Fruit fly (Drosophila melanogaster) whole organism, embryonic: ENCODE data around the gene ATPsynG.

Source experiments
- ATbp ChIP-seq: fragments of 200-800 bp; sonication (Bioruptor generic); optimal IDR thresholded peaks from 2 replicates; lab custom pipeline; 2017; ENCODE audit warnings: missing biosample characterization, mild to moderate bottlenecking, missing genetic modification characterization, missing genetic modification reagents
- CG10654 ChIP-seq: fragments of 200-800 bp; sonication (Bioruptor generic); optimal IDR thresholded peaks from 2 replicates; lab custom pipeline; 2016; ENCODE audit warnings: missing biosample characterization, missing genetic modification characterization
- CG11695 ChIP-seq: fragments of 200-800 bp; sonication (Bioruptor generic); IDR thresholded peaks from 3 replicates; pipeline ENCODE4 v1.3.6; 2022; ENCODE audit warnings: missing biosample characterization, missing genetic modification characterization
- CG11696 ChIP-seq: fragments of 200-800 bp; sonication (Bioruptor generic); IDR thresholded peaks from 2 replicates; pipeline ENCODE4 v1.3.6; 2022; ENCODE audit warnings: missing biosample characterization, missing genetic modification characterization
- CG11723 ChIP-seq: fragments of 200-800 bp; sonication (Bioruptor generic); optimal IDR thresholded peaks from 2 replicates; lab custom pipeline; 2017; ENCODE audit warnings: missing biosample characterization, mild to moderate bottlenecking, missing genetic modification characterization
- CG1233 ChIP-seq: fragments of 200-800 bp; sonication (Bioruptor generic); optimal IDR thresholded peaks from 4 replicates; lab custom pipeline; 2018; ENCODE audit warnings: missing biosample characterization, mild to moderate bottlenecking, missing genetic modification characterization
- CG13123 ChIP-seq: fragments of 200-800 bp; sonication (Bioruptor generic); optimal IDR thresholded peaks from 2 replicates; lab custom pipeline; 2016; ENCODE audit warnings: missing biosample characterization, missing genetic modification characterization
- CG13624 ChIP-seq: fragments of 200-800 bp; sonication (Bioruptor generic); optimal IDR thresholded peaks from 2 replicates; lab custom pipeline; 2016; ENCODE audit warnings: missing biosample characterization, missing genetic modification characterization
- CG14050 ChIP-seq: fragments of 200-800 bp; sonication (Bioruptor generic); IDR thresholded peaks from 3 replicates; pipeline ENCODE4 v1.3.6; 2022; ENCODE audit warnings: missing biosample characterization, missing genetic modification characterization
- CG17385 ChIP-seq: fragments of 200-800 bp; sonication (Bioruptor generic); optimal IDR thresholded peaks from 3 replicates; lab custom pipeline; 2018; ENCODE audit warnings: missing biosample characterization, mild to moderate bottlenecking, missing genetic modification characterization
- CG17912 ChIP-seq: fragments of 200-800 bp; sonication (Bioruptor generic); optimal IDR thresholded peaks from 2 replicates; lab custom pipeline; 2018; ENCODE audit warnings: missing biosample characterization, mild to moderate bottlenecking, missing genetic modification characterization
- CG1832 ChIP-seq: fragments of 200-800 bp; sonication (Bioruptor generic); optimal IDR thresholded peaks from 2 replicates; lab custom pipeline; 2017; ENCODE audit warnings: missing biosample characterization, mild to moderate bottlenecking, missing genetic modification characterization, inconsistent platforms
- CG2202 ChIP-seq: fragments of 200-800 bp; sonication (Bioruptor generic); optimal IDR thresholded peaks from 2 replicates; lab custom pipeline; 2018; ENCODE audit warnings: missing biosample characterization, mild to moderate bottlenecking, missing genetic modification characterization
- CG2889 ChIP-seq: fragments of 200-800 bp; sonication (Bioruptor generic); IDR thresholded peaks from 3 replicates; pipeline ENCODE4 v1.3.6; 2022; ENCODE audit warnings: missing biosample characterization, missing genetic modification characterization
- CG30431 ChIP-seq: fragments of 200-800 bp; sonication (Bioruptor generic); optimal IDR thresholded peaks from 2 replicates; lab custom pipeline; 2017; ENCODE audit warnings: missing biosample characterization, missing genetic modification characterization
- CG31224 ChIP-seq: fragments of 200-800 bp; sonication (Bioruptor generic); IDR thresholded peaks from 2 replicates; pipeline ENCODE4 v1.3.6; 2022; ENCODE audit warnings: missing biosample characterization, missing genetic modification characterization
- CG3847 ChIP-seq: fragments of 200-800 bp; sonication (Bioruptor generic); IDR thresholded peaks from 2 replicates; pipeline ENCODE4 v1.3.6; 2022; ENCODE audit warnings: missing biosample characterization, missing genetic modification characterization
- CG5953 ChIP-seq: fragments of 200-800 bp; sonication (Bioruptor generic); IDR thresholded peaks from 2 replicates; pipeline ENCODE4 v1.3.6; 2022; ENCODE audit warnings: missing biosample characterization, missing genetic modification characterization
- CG6654 ChIP-seq: fragments of 200-800 bp; sonication (Bioruptor generic); optimal IDR thresholded peaks from 2 replicates; lab custom pipeline; 2017; ENCODE audit warnings: missing biosample characterization, mild to moderate bottlenecking, missing genetic modification characterization
- CG6791 ChIP-seq: fragments of 200-800 bp; sonication (Bioruptor generic); IDR thresholded peaks from 3 replicates; pipeline ENCODE4 v1.3.6; 2022; ENCODE audit warnings: missing biosample characterization, missing genetic modification characterization; ENCODE audit not compliant: partially characterized antibody
- CG7372 ChIP-seq: fragments of 200-800 bp; sonication (Bioruptor generic); IDR thresholded peaks from 2 replicates; pipeline ENCODE4 v1.3.6; 2022; ENCODE audit warnings: missing biosample characterization, missing genetic modification characterization
- CG8478 ChIP-seq: fragments of >200 bp; optimal IDR thresholded peaks from 2 replicates; lab custom pipeline; 2018
- CG8765 ChIP-seq: fragments of 200-800 bp; sonication (Bioruptor generic); IDR thresholded peaks from 2 replicates; pipeline ENCODE4 v1.3.6; 2022; ENCODE audit warnings: missing biosample characterization, missing genetic modification characterization
- Dad ChIP-seq: fragments of 200-800 bp; sonication (Bioruptor generic); optimal IDR thresholded peaks from 3 replicates; lab custom pipeline; 2016; ENCODE audit warnings: missing biosample characterization, missing genetic modification characterization
- Doc2 ChIP-seq: fragments of 200-800 bp; sonication (Bioruptor generic); IDR thresholded peaks from 2 replicates; pipeline ENCODE4 v1.3.6; 2022; ENCODE audit warnings: missing biosample characterization, missing genetic modification characterization
- Mes4 ChIP-seq: fragments of 200-800 bp; sonication (Bioruptor generic); optimal IDR thresholded peaks from 2 replicates; lab custom pipeline; 2016; ENCODE audit warnings: missing biosample characterization, missing genetic modification characterization
- Myb ChIP-seq: fragments of 200-800 bp; sonication (Bioruptor generic); optimal IDR thresholded peaks from 2 replicates; lab custom pipeline; 2016; ENCODE audit warnings: missing biosample characterization, missing genetic modification characterization
- Nf-YB ChIP-seq: fragments of 200-800 bp; sonication (Bioruptor generic); optimal IDR thresholded peaks from 3 replicates; lab custom pipeline; 2019; ENCODE audit warnings: missing biosample characterization, mild to moderate bottlenecking, missing genetic modification characterization, moderate library complexity
- PHDP ChIP-seq: fragments of 200-800 bp; sonication (Bioruptor generic); optimal IDR thresholded peaks from 3 replicates; lab custom pipeline; 2018; ENCODE audit warnings: missing biosample characterization, mild to moderate bottlenecking, missing genetic modification characterization, moderate library complexity
- TFAM ChIP-seq: fragments of 200-800 bp; sonication (Bioruptor generic); optimal IDR thresholded peaks from 2 replicates; lab custom pipeline; 2017; ENCODE audit warnings: missing biosample characterization, missing genetic modification characterization, inconsistent platforms
- Xrp1 ChIP-seq: fragments of 200-800 bp; sonication (Bioruptor generic); IDR thresholded peaks from 2 replicates; pipeline ENCODE4 v1.3.6; 2022; ENCODE audit warnings: missing biosample characterization, missing genetic modification characterization
- YL-1 ChIP-seq: fragments of 200-800 bp; sonication (Bioruptor generic); optimal IDR thresholded peaks from 3 replicates; lab custom pipeline; 2017; ENCODE audit warnings: missing biosample characterization, mild to moderate bottlenecking, missing genetic modification characterization
- ac ChIP-seq: fragments of 200-800 bp; sonication (Bioruptor generic); optimal IDR thresholded peaks from 3 replicates; lab custom pipeline; 2017; ENCODE audit warnings: missing biosample characterization, mild to moderate bottlenecking, missing genetic modification characterization
- ato ChIP-seq: fragments of 200-800 bp; sonication (Bioruptor generic); IDR thresholded peaks from 2 replicates; pipeline ENCODE4 v1.3.6; 2022; ENCODE audit warnings: missing biosample characterization, missing genetic modification characterization; ENCODE audit not compliant: partially characterized antibody
- bab2 ChIP-seq: fragments of 200-800 bp; sonication (Bioruptor generic); optimal IDR thresholded peaks from 2 replicates; lab custom pipeline; 2016; ENCODE audit warnings: missing biosample characterization, missing genetic modification characterization
- cad ChIP-seq: fragments of >200 bp; optimal IDR thresholded peaks from 2 replicates; lab custom pipeline; 2017; ENCODE audit warnings: missing biosample characterization, missing genetic modification characterization
- dati ChIP-seq: fragments of 200-800 bp; sonication (Bioruptor generic); IDR thresholded peaks from 2 replicates; pipeline ENCODE4 v1.3.6; 2022; ENCODE audit warnings: missing biosample characterization, missing genetic modification characterization
- emc ChIP-seq: fragments of 200-800 bp; sonication (Bioruptor generic); optimal IDR thresholded peaks from 2 replicates; lab custom pipeline; 2016; ENCODE audit warnings: missing biosample characterization, missing genetic modification characterization
- fd96Cb ChIP-seq: fragments of 200-800 bp; sonication (Bioruptor generic); optimal IDR thresholded peaks from 2 replicates; lab custom pipeline; 2018; ENCODE audit warnings: missing biosample characterization, mild to moderate bottlenecking, missing genetic modification characterization, moderate library complexity
- fu2 ChIP-seq: fragments of 200-800 bp; sonication (Bioruptor generic); optimal IDR thresholded peaks from 2 replicates; lab custom pipeline; 2016; ENCODE audit warnings: missing biosample characterization, missing genetic modification characterization
- gem ChIP-seq: fragments of 200-800 bp; sonication (Bioruptor generic); optimal IDR thresholded peaks from 2 replicates; lab custom pipeline; 2019; ENCODE audit warnings: missing biosample characterization, mild to moderate bottlenecking, missing genetic modification characterization, moderate library complexity
- gsb-n ChIP-seq: fragments of 200-800 bp; sonication (Bioruptor generic); optimal IDR thresholded peaks from 3 replicates; lab custom pipeline; 2018; ENCODE audit warnings: missing biosample characterization, mild to moderate bottlenecking, missing genetic modification characterization
- gt ChIP-seq: fragments of 200-800 bp; sonication (Bioruptor generic); IDR thresholded peaks from 2 replicates; pipeline ENCODE4 v1.3.6; 2022; ENCODE audit warnings: missing biosample characterization, missing genetic modification characterization
- lmd ChIP-seq: fragments of 200-800 bp; sonication (Bioruptor generic); IDR thresholded peaks from 2 replicates; pipeline ENCODE4 v1.3.6; 2022; ENCODE audit warnings: missing biosample characterization, missing genetic modification characterization
- pnt ChIP-seq: fragments of 200-800 bp; sonication (Bioruptor generic); optimal IDR thresholded peaks from 3 replicates; lab custom pipeline; 2016; ENCODE audit warnings: missing biosample characterization, missing genetic modification characterization
- pros ChIP-seq: fragments of 200-800 bp; sonication (Bioruptor generic); optimal IDR thresholded peaks from 3 replicates; lab custom pipeline; 2019; ENCODE audit warnings: missing biosample characterization, mild to moderate bottlenecking, missing genetic modification characterization, moderate library complexity
- ranshi ChIP-seq: fragments of 200-800 bp; sonication (Bioruptor generic); IDR thresholded peaks from 2 replicates; pipeline ENCODE4 v1.3.6; 2022; ENCODE audit warnings: missing biosample characterization, missing genetic modification characterization
- row ChIP-seq: fragments of 200-800 bp; sonication (Bioruptor generic); IDR thresholded peaks from 3 replicates; pipeline ENCODE4 v1.3.6; 2022; ENCODE audit warnings: missing biosample characterization, missing genetic modification characterization
- sr ChIP-seq: fragments of 200-800 bp; sonication (Bioruptor generic); IDR thresholded peaks from 3 replicates; pipeline ENCODE4 v1.3.6; 2022; ENCODE audit warnings: missing biosample characterization, missing genetic modification characterization
- tap ChIP-seq: fragments of 200-800 bp; optimal IDR thresholded peaks from 3 replicates; lab custom pipeline; 2019; ENCODE audit warnings: missing biosample characterization, mild to moderate bottlenecking, missing genetic modification characterization, moderate library complexity
- tx ChIP-seq: fragments of 200-800 bp; sonication (Bioruptor generic); optimal IDR thresholded peaks from 2 replicates; lab custom pipeline; 2016; ENCODE audit warnings: missing biosample characterization, missing genetic modification characterization
- vvl ChIP-seq: fragments of 200-800 bp; sonication (Bioruptor generic); IDR thresholded peaks from 2 replicates; pipeline ENCODE4 v1.3.6; 2022; ENCODE audit warnings: missing biosample characterization, missing genetic modification characterization

The ATPsynG gene

dm6 chr2L:11010999-11011398 is 34.8 kb upstream of the ATPsynG start, which contains the start of the genes Art8 and dUTPase (continued):
- TF ChIP-seq CG17912 (no peak), vvl (GFP tag; lab: Robert Waterston, UW) (peak; percentile 76), CG17385 (GFP tag; lab: Kevin White, UChicago) (peak; percentile 65), TFAM (GFP tag; lab: Kevin White, UChicago) (no peak), cad (GFP tag; lab: Kevin White, UChicago) (no peak), CG6654 (no peak), fu2 (GFP tag; lab: Kevin White, UChicago) (no peak), row (GFP tag; lab: Robert Waterston, UW) (peak; percentile 84), ranshi (GFP tag; lab: Robert Waterston, UW) (peak; percentile 53), Mes4 (no peak), CG14050 (0 out of 3 replicates have a peak, but pooled peaks have one; percentile 25), CG31224 (GFP tag; lab: Robert Waterston, UW) (peak; percentile 47; the same call in 1 of the 2 replicates), gt (GFP tag; lab: Robert Waterston, UW) (no peak), CG3847 (GFP tag; lab: Robert Waterston, UW) (peak; percentile 83), CG8765 (GFP tag; lab: Robert Waterston, UW) (peak; percentile 24), pros (GFP tag; lab: Kevin White, UChicago) (no peak), CG7372 (GFP tag; lab: Robert Waterston, UW) (no peak), CG8478 (lab: Kevin White, UChicago) (no peak), CG10654 (GFP tag; lab: Kevin White, UChicago) (peak; percentile 70), YL-1 (GFP tag; lab: Kevin White, UChicago) (peak; percentile 82), bab2 (GFP tag; lab: Kevin White, UChicago) (no peak), CG2889 (0 out of 3 replicates have a peak, but pooled peaks have one; percentile 46), emc (no peak), CG2202 (tag; lab: Kevin White, UChicago) (peak; percentile 49), sr (GFP tag; lab: Robert Waterston, UW) (no peak), PHDP (peak; percentile 78), tx (GFP tag; lab: Kevin White, UChicago) (no peak), tap (no peak), lmd (GFP tag; lab: Robert Waterston, UW) (peak; percentile 61), dati (GFP tag; lab: Robert Waterston, UW) (no peak), CG11723 (GFP tag; lab: Kevin White, UChicago) (peak; percentile 3), Doc2 (GFP tag; lab: Robert Waterston, UW) (no peak), Dad (GFP tag; lab: Kevin White, UChicago) (peak; percentile 51), ATbp (no peak), CG5953 (peak; percentile 63; the same call in 1 of the 2 replicates), Nf-YB (GFP tag; lab: Kevin White, UChicago) (peak; percentile 75), CG11696 (0 out of 2 replicates have a peak, but pooled peaks have one; percentile 29), CG30431 (GFP tag; lab: Kevin White, UChicago) (peak; percentile 25), CG11695 (GFP tag; lab: Robert Waterston, UW) (peak; percentile 48; the same call in 1 of the 3 replicates), fd96Cb (tag; lab: Kevin White, UChicago) (peak; percentile 34), CG13624 (GFP tag; lab: Kevin White, UChicago) (peak; percentile 39), ac (GFP tag; lab: Kevin White, UChicago) (no peak), CG1233 (GFP tag; lab: Kevin White, UChicago) (peak; percentile 56), gem (tag; lab: Kevin White, UChicago) (peak; percentile 86), CG1832 (GFP tag; lab: Kevin White, UChicago) (no peak), Xrp1 (GFP tag; lab: Robert Waterston, UW) (peak; percentile 80), gsb-n (peak; percentile 75), ato (peak; percentile 23; the same call in 1 of the 2 replicates), pnt (GFP tag; lab: Kevin White, UChicago) (no peak), CG13123 (GFP tag; lab: Kevin White, UChicago) (peak; percentile 78), Myb (GFP tag; lab: Kevin White, UChicago) (peak; percentile 80), CG6791 (peak; percentile 82)
